Worm (Caenorhabditis elegans) whole organism, L4/young adult: ENCODE measurements around the gene Y32H12A.6.

Source experiments
- W03F9.2 ChIP-seq: fragments of 150-350 bp; optimal IDR thresholded peaks from 2 replicates; lab custom pipeline; 2014; ENCODE audit warnings: missing biosample characterization, missing genetic modification characterization
- dao-5 ChIP-seq: sonication (generic microtip); optimal IDR thresholded peaks from 2 replicates; lab custom pipeline; 2016; ENCODE audit warnings: missing genotype, missing genetic modification characterization, moderate library complexity, missing compliant biosample characterization
- him-1 ChIP-seq: sonication (generic microtip); optimal IDR thresholded peaks from 2 replicates; lab custom pipeline; 2016; ENCODE audit warnings: missing genotype, missing genetic modification reagents, missing genetic modification characterization, missing compliant biosample characterization

Gene Y32H12A.6

DNA sequence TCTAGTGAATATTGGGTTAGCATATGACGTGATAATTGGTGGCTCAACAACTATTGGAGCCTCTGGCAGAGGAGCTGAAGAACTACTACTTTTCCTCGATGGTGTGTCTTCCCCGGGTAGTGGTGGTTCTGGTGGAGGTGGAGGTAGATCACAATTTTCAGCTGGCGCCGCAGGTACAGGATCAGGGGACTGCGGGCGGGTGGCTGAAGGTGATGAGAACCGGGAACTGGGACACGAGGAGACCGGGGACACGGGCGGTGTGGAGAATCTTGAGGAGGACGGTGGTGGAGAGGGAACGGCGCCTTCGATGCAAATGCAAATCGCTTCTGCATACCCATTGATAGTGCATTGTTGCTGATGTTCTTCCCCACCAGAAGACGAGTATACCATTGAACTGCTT, 13.8 kb upstream of the Y32H12A.6 start:
- TF ChIP-seq him-1 (tag; lab: Kevin White, UChicago) (no peak), W03F9.2 (no peak), dao-5 (tag; lab: Kevin White, UChicago) (no peak)

ce11 chrIII:5389365-5389764, 7.4 kb upstream of the Y32H12A.6 start:
- no peak for TF ChIP-seq W03F9.2
- TF ChIP-seq him-1 (tag; lab: Kevin White, UChicago), result no peak
- TF ChIP-seq dao-5 (tag; lab: Kevin White, UChicago), result no peak

DNA sequence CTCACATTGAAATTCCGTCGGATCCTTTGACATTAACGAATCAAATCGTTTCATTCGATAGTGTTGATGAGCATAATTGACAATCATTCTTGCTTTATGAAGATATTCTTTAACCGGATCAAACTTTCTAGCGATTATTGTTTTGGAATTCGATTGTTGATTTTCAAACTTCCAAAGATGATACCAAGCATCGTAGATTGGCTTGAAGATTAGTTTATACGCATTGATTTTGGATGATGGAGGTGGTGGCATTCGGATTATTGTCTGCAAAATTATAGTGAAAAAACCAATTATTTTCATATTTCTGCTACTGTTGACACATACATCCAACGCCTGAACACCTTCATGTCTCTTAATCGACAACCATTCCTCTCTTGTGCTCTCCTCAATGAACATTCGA, 6.1 kb upstream of the Y32H12A.6 start:
- TF ChIP-seq dao-5 (tag; lab: Kevin White, UChicago) (no peak), W03F9.2 (no peak), him-1 (tag; lab: Kevin White, UChicago) (no peak)

ce11 chrIII:5385315-5385714, 3.3 kb upstream of the Y32H12A.6 start, which contains the start of gene Y32H12A.7:
Y32H12A.7 (minus strand) TSS chrIII:5385415.
- TF ChIP-seq dao-5 (tag; lab: Kevin White, UChicago), result no peak
- TF ChIP-seq W03F9.2, result no peak

ce11 chrIII:5380554-5380953, 1.4 kb downstream of the Y32H12A.6 start:
- no peak for TF ChIP-seq W03F9.2
- no peak for TF ChIP-seq dao-5 (tag; lab: Kevin White, UChicago)
- TF ChIP-seq him-1 (tag; lab: Kevin White, UChicago), result no peak

DNA sequence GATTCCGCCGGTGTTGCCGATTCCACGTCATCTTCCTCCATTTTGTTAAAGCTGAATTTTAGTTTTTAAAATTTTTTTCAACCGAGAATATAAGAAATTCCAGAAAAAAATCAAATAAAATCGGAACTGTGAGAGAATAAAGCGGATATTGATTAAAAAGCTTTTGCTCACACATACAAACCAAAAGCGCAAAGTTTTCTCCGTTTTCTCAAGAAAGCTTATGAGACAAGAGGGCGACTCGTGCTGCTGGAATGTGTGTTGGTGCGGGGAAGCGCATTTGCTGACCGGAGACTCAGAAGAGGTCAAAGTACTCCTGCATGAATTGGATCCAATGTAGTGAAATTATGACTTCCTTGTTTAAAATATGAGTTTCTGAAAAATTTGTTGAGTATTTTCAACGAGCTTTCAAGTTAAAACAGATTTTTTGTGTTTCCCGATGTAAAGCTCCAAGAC, 2.1 kb downstream of the Y32H12A.6 start, which contains the start of gene paqr-2:
TSS of gene paqr-2 (minus strand) at position 51 of the 453 bp plus-strand sequence.
- TF ChIP-seq W03F9.2, result no peak
- no peak for TF ChIP-seq him-1 (tag; lab: Kevin White, UChicago)
- no peak for TF ChIP-seq dao-5 (tag; lab: Kevin White, UChicago)

ce11 chrIII:5375001-5375532, 6.9 kb downstream of the Y32H12A.6 start:
- TF ChIP-seq W03F9.2 (no peak), him-1 (tag; lab: Kevin White, UChicago) (no peak), dao-5 (tag; lab: Kevin White, UChicago) (no peak)

ce11 chrIII:5373715-5374114, 8.3 kb downstream of the Y32H12A.6 start:
- TF ChIP-seq dao-5 (tag; lab: Kevin White, UChicago) (no peak), W03F9.2 (no peak), him-1 (tag; lab: Kevin White, UChicago) (no peak)

ce11 chrIII:5372884-5373283, 9.1 kb downstream of the Y32H12A.6 start:
- no peak for TF ChIP-seq him-1 (tag; lab: Kevin White, UChicago)
- TF ChIP-seq W03F9.2, result no peak
- no peak for TF ChIP-seq dao-5 (tag; lab: Kevin White, UChicago)

DNA sequence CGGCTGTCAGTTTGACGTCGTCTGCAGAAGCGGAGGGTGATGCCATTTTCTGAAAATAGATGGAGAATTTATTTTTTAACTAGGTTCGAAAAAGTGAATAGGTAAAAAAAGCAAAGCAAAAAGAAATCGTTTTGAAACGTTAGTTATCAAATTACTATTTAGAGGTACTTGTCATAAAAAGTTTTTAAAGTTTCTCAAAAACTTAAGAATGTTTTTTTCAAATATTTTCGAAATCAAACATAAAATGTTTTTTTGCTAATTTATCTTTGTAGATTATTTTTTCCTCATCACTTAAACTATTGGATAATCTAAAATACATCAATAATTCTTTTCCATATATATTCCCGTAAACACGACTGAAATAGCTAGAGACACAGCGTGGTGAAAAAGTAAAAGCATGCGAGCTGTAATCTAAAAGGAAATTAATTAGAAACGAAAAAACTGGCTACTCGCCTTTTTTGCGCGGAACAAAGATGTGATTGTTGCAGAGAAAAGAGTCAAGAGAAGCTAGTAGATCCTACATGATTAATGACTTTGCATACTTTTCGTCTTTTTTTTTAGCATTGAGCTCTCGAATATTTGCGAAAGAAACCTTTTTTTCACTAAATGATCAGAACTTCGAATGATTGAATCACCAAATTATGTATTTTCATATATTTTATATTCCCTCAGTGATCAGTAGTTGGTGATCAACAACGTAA, 10.6 kb downstream of the Y32H12A.6 start, which contains the start of gene szy-2:
TSS of gene szy-2 (minus strand) at position 51 of the 701 bp plus-strand sequence.
- TF ChIP-seq W03F9.2 (no peak), dao-5 (tag; lab: Kevin White, UChicago) (no peak), him-1 (tag; lab: Kevin White, UChicago) (no peak)

- TF ChIP-seq W03F9.2 (peak; percentile 9), him-1 (tag; lab: Kevin White, UChicago) (no peak)
These were observed 13.7 kb downstream of the Y32H12A.6 start, which contains the start of gene dhs-9 for ce11 chrIII:5367995-5368899. dhs-9 (minus strand) TSS chrIII:5368045.

ce11 chrIII:5361909-5362308, 20.1 kb downstream of the Y32H12A.6 start, which contains the start of gene Y32H12A.1:
Y32H12A.1 (plus strand) TSS chrIII:5362209.
- TF ChIP-seq W03F9.2 (no peak), dao-5 (tag; lab: Kevin White, UChicago) (no peak), him-1 (tag; lab: Kevin White, UChicago) (no peak)

DNA sequence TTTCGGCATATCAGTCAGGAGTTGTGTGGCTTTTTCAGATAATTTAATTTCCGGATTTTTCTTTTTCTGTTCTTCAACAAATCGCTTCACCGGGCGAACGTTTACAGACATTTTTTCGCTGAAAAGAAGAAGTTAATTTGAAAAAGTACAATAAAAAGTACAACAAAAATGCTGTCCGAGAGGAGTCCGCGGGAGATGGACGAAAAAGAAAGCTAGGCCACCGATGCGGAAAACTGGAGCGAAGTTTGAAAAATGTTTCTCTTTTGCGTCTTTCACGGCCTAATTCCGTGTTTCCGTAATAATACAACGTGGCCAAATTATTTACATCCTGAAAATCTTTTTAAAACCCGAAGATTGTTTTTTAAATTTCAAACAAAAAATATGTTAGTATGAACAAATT, 32.7 kb downstream of the Y32H12A.6 start, which contains the start of gene thoc-5:
TSS of gene thoc-5 (minus strand) at position 152 of the 400 bp plus-strand sequence.
- TF ChIP-seq him-1 (tag; lab: Kevin White, UChicago) (peak; percentile 18), dao-5 (tag; lab: Kevin White, UChicago) (no peak), W03F9.2 (peak; percentile 70)
